Worm (Caenorhabditis elegans) whole organism, midembryonic: Measurements from ENCODE around the gene F48E8.4.

Experiments
- med-1 ChIP-seq: sonication (generic microtip); optimal IDR thresholded peaks from 2 replicates; lab custom pipeline; 2017; ENCODE audit warnings: missing genetic modification characterization, mild to moderate bottlenecking, missing compliant biosample characterization, antibody characterized with exemption, missing genetic modification reagents; ENCODE audit not compliant: insufficient read depth
- ref-1 ChIP-seq: fragments of 200-800 bp; sonication (Bioruptor generic); conservative IDR thresholded peaks from 2 replicates; pipeline ENCODE4 v1.3.6; 2022; ENCODE audit warnings: missing genetic modification reagents, missing genetic modification characterization, missing compliant biosample characterization

ce11 chrIII:5461079-5461478 is 7.7 kb downstream of the F48E8.4 start, which contains the start of gene F48E8.3:
- no peak for TF ChIP-seq ref-1 (GFP tag; lab: Robert Waterston, UW)
- TF ChIP-seq med-1 (GFP tag; lab: Kevin White, UChicago) = no peak
